Fruit fly (Drosophila melanogaster): ENCODE measurements around the gene Trmt61.

Trmt61 gene

DNA sequence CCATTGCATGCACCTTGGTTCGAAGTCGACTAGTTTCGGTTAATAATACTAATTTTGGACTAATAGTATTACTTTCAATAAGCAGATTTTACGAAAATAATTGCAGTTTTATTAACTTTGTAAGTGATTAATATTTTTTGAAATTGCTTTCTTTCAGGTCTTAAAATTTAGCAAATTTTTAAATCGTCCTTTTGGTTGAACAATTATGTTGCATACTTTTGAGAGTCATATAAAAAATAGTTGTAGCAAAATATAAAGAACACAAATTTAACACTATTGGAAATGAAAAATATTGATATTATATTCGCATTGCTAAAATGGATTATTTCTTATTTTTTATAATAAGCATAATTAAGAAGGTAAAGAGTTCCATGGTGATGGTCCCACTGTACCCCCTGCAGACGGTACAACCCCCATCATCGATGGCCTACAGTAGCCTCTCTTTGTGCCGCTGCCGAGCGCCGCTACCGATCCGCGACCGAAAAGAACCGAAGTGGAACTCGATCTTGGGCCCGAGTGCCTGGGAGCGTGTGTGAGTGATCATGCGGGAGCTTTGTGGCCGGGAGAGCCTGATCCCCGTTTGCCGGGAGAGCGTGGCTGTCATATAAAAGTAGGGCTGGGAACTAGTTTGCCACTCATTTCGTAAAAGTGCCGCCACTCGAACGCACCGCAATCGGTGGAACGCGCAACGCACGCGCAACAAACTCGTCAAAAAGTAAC lies 37.9 kb upstream of the Trmt61 start (continued):
- peak in 1 of 3 experiments; percentile 81 for TF ChIP-seq Stat92E (GFP tag; optimal IDR thresholded peaks at IDR 0.05)
- TF ChIP-seq caup (GFP tag; optimal IDR thresholded peaks at IDR 0.05; ENCODE audit: severe bottlenecking) = peak; percentile 82
- peak; percentile 63; the same call in 2 of the 3 replicates for TF ChIP-seq CG14050 (GFP tag; IDR thresholded peaks at IDR 0.05)
- peak; percentile 34 for TF ChIP-seq her (GFP tag; optimal IDR thresholded peaks at IDR 0.05)
- TF ChIP-seq CG5180 (GFP tag; optimal IDR thresholded peaks at IDR 0.05) = peak; percentile 87
- peak; percentile 95 for TF ChIP-seq Sox102F (GFP tag; optimal IDR thresholded peaks at IDR 0.05)
- peak; percentile 93 for TF ChIP-seq Chrac-16 (GFP tag; optimal IDR thresholded peaks at IDR 0.05)
- TF ChIP-seq da (GFP tag; optimal IDR thresholded peaks at IDR 0.05) = peak; percentile 87
- peak; percentile 86 for TF ChIP-seq mam (GFP tag; optimal IDR thresholded peaks at IDR 0.05)
- peak; percentile 82 for TF ChIP-seq CG13123 (GFP tag; optimal IDR thresholded peaks at IDR 0.05)
- TF ChIP-seq CG10147 (GFP tag; optimal IDR thresholded peaks at IDR 0.05) = peak; percentile 94
- TF ChIP-seq CG4328 (GFP tag; optimal IDR thresholded peaks at IDR 0.05) = peak; percentile 92
- peak; percentile 83 for TF ChIP-seq fu2 (GFP tag; optimal IDR thresholded peaks at IDR 0.05)
- no peak for TF ChIP-seq CG2129 (GFP tag; IDR thresholded peaks at IDR 0.05; ENCODE audit: partially characterized antibody)
- TF ChIP-seq fd96Cb (tag; optimal IDR thresholded peaks at IDR 0.05) = peak; percentile 96
- TF ChIP-seq CG10959 (GFP tag; IDR thresholded peaks at IDR 0.05) = peak; percentile 71
- peak; percentile 81 for TF ChIP-seq YL-1 (GFP tag; optimal IDR thresholded peaks at IDR 0.05)
- peak; percentile 94 for TF ChIP-seq D19A (tag; optimal IDR thresholded peaks at IDR 0.05)
- peak; percentile 66 for TF ChIP-seq exex (tag; optimal IDR thresholded peaks at IDR 0.05)
- TF ChIP-seq tna (GFP tag; IDR thresholded peaks at IDR 0.05; ENCODE audit: partially characterized antibody) = no peak
- peak; percentile 79 for TF ChIP-seq NC2β (GFP tag; optimal IDR thresholded peaks at IDR 0.05)
- TF ChIP-seq z (GFP tag; IDR thresholded peaks at IDR 0.05) = no peak
- TF ChIP-seq CG34422 (GFP tag; IDR thresholded peaks at IDR 0.05) = peak; percentile 79; the same call in 2 of the 3 replicates
- TF ChIP-seq hth (optimal IDR thresholded peaks at IDR 0.05) = no peak
- no peak; the same call in 2 of the 3 replicates for TF ChIP-seq HLH4C (GFP tag; IDR thresholded peaks at IDR 0.05; ENCODE audit: partially characterized antibody)
- peak; percentile 91 for TF ChIP-seq ind (GFP tag; optimal IDR thresholded peaks at IDR 0.05)
- peak; percentile 57 for TF ChIP-seq CG17802 (tag; optimal IDR thresholded peaks at IDR 0.05)
- TF ChIP-seq CG18619 (GFP tag; optimal IDR thresholded peaks at IDR 0.05) = peak; percentile 97
- no peak for TF ChIP-seq pan (optimal IDR thresholded peaks at IDR 0.05)
- peak in 1 of 2 experiments; percentile 86 for TF ChIP-seq pan (GFP tag; optimal IDR thresholded peaks at IDR 0.05 in 1 of 2, IDR thresholded peaks at IDR 0.05 in 1 of 2)
- TF ChIP-seq CG31441 (GFP tag; IDR thresholded peaks at IDR 0.05) = peak; percentile 99
- peak; percentile 86 for TF ChIP-seq ac (GFP tag; optimal IDR thresholded peaks at IDR 0.05)
- TF ChIP-seq CG43689 (GFP tag; IDR thresholded peaks at IDR 0.05) = 0 out of 2 replicates have a peak, but pooled peaks have one; percentile 16
- TF ChIP-seq CG13775 (GFP tag; optimal IDR thresholded peaks at IDR 0.05) = peak; percentile 97
- TF ChIP-seq CG9437 (GFP tag; optimal IDR thresholded peaks at IDR 0.05) = peak; percentile 95
- peak; percentile 94 for TF ChIP-seq CG15269 (tag; optimal IDR thresholded peaks at IDR 0.05)
- peak; percentile 98 for TF ChIP-seq CG30403 (GFP tag; optimal IDR thresholded peaks at IDR 0.05)
- TF ChIP-seq btn (GFP tag; optimal IDR thresholded peaks at IDR 0.05) = peak; percentile 16
- TF ChIP-seq Dfd (GFP tag; optimal IDR thresholded peaks at IDR 0.05) = no peak
- TF ChIP-seq Dp (GFP tag; optimal IDR thresholded peaks at IDR 0.05) = no peak
- peak; percentile 76 for TF ChIP-seq pnt (GFP tag; optimal IDR thresholded peaks at IDR 0.05)
- peak; percentile 93 for TF ChIP-seq BtbVII (GFP tag; optimal IDR thresholded peaks at IDR 0.05)
- TF ChIP-seq CG11456 (GFP tag; IDR thresholded peaks at IDR 0.05) = peak; percentile 24; the same call in 1 of the 3 replicates
- peak; percentile 92 for TF ChIP-seq PHDP (tag; optimal IDR thresholded peaks at IDR 0.05)
- TF ChIP-seq CG8944 (GFP tag; optimal IDR thresholded peaks at IDR 0.05) = peak; percentile 74
- TF ChIP-seq Asciz (GFP tag; optimal IDR thresholded peaks at IDR 0.05) = peak; percentile 95
- TF ChIP-seq CG5245 (GFP tag; optimal IDR thresholded peaks at IDR 0.05) = peak; percentile 87
- TF ChIP-seq emc (GFP tag; optimal IDR thresholded peaks at IDR 0.05) = peak; percentile 47
- TF ChIP-seq sens-2 (GFP tag; IDR thresholded peaks at IDR 0.05) = no peak; the same call in 1 of the 2 replicates
